Worm (Caenorhabditis elegans) whole organism, mixed stage, embryonic: ENCODE results near the gene W01G7.4.

Source experiments
- M03D4.4 ChIP-seq: sonication (generic microtip); optimal IDR thresholded peaks from 2 replicates; lab custom pipeline; 2017; ENCODE audit warnings: mild to moderate bottlenecking, missing genetic modification characterization, missing compliant biosample characterization
- bed-3 ChIP-seq: fragments of 200-800 bp; sonication (Bioruptor generic); optimal IDR thresholded peaks from 3 replicates; lab custom pipeline; 2018; ENCODE audit warnings: mild to moderate bottlenecking, missing genetic modification characterization, moderate library complexity, missing compliant biosample characterization
- blmp-1 ChIP-seq: fragments of 150-350 bp; optimal IDR thresholded peaks from 2 replicates; lab custom pipeline; 2014; ENCODE audit warnings: missing biosample characterization, missing genetic modification characterization
- ceh-39 ChIP-seq: fragments of 150-350 bp; optimal IDR thresholded peaks from 2 replicates; lab custom pipeline; 2014; ENCODE audit warnings: missing biosample characterization, missing genetic modification characterization
- ceh-43 ChIP-seq: fragments of 200-800 bp; sonication (Bioruptor generic); optimal IDR thresholded peaks from 2 replicates; lab custom pipeline; 2018; ENCODE audit warnings: mild to moderate bottlenecking, missing genetic modification characterization, moderate library complexity, missing compliant biosample characterization
- ceh-83 ChIP-seq: fragments of 200-800 bp; sonication (Bioruptor generic); optimal IDR thresholded peaks from 2 replicates; lab custom pipeline; 2018; ENCODE audit warnings: mild to moderate bottlenecking, missing genetic modification characterization, missing compliant biosample characterization
- ces-1 ChIP-seq: fragments of 150-350 bp; optimal IDR thresholded peaks from 2 replicates; lab custom pipeline; 2014; ENCODE audit warnings: missing biosample characterization, missing genetic modification reagents, missing genetic modification characterization
- cnd-1 ChIP-seq: fragments of 200-800 bp; sonication (Bioruptor generic); optimal IDR thresholded peaks from 2 replicates; lab custom pipeline; 2018; ENCODE audit warnings: mild to moderate bottlenecking, missing genetic modification characterization, missing compliant biosample characterization
- drap-1 ChIP-seq: fragments of 200-800 bp; sonication (Bioruptor generic); optimal IDR thresholded peaks from 3 replicates; lab custom pipeline; 2018; ENCODE audit warnings: mild to moderate bottlenecking, missing genetic modification characterization, missing compliant biosample characterization
- elt-1 ChIP-seq: sonication (generic microtip); optimal IDR thresholded peaks from 2 replicates; lab custom pipeline; 2017; ENCODE audit warnings: missing genetic modification characterization, mild to moderate bottlenecking, missing compliant biosample characterization, antibody characterized with exemption, moderate library complexity, borderline replicate concordance; ENCODE audit not compliant: insufficient read depth
- elt-3 ChIP-seq: fragments of 150-350 bp; optimal IDR thresholded peaks from 2 replicates; lab custom pipeline; 2014; ENCODE audit warnings: missing biosample characterization, missing genetic modification characterization
- flh-1 ChIP-seq: fragments of 200-800 bp; sonication (Bioruptor generic); optimal IDR thresholded peaks from 2 replicates; lab custom pipeline; 2018; ENCODE audit warnings: mild to moderate bottlenecking, missing genetic modification characterization, moderate library complexity, missing compliant biosample characterization
- ham-2 ChIP-seq: fragments of 200-800 bp; sonication (Bioruptor generic); optimal IDR thresholded peaks from 2 replicates; lab custom pipeline; 2018; ENCODE audit warnings: mild to moderate bottlenecking, missing genetic modification characterization, missing compliant biosample characterization
- hlh-1 ChIP-seq: fragments of 150-350 bp; optimal IDR thresholded peaks from 2 replicates; lab custom pipeline; 2014; ENCODE audit warnings: missing biosample characterization, missing genetic modification reagents, missing genetic modification characterization
- lin-13 ChIP-seq: fragments of 150-350 bp; optimal IDR thresholded peaks from 2 replicates; lab custom pipeline; 2014; ENCODE audit warnings: missing biosample characterization, missing genetic modification characterization
- lin-32 ChIP-seq: fragments of 200-800 bp; sonication (Bioruptor generic); optimal IDR thresholded peaks from 2 replicates; lab custom pipeline; 2018; ENCODE audit warnings: mild to moderate bottlenecking, missing genetic modification characterization, missing compliant biosample characterization
- lsy-2 ChIP-seq: fragments of 150-350 bp; optimal IDR thresholded peaks from 2 replicates; lab custom pipeline; 2014; ENCODE audit warnings: missing biosample characterization, missing genetic modification characterization
- mab-5 ChIP-seq: fragments of 150-350 bp; optimal IDR thresholded peaks from 2 replicates; lab custom pipeline; 2014; ENCODE audit warnings: missing biosample characterization, missing genetic modification characterization
- mep-1 ChIP-seq: fragments of 150-350 bp; optimal IDR thresholded peaks from 2 replicates; lab custom pipeline; 2017; ENCODE audit warnings: missing biosample characterization, missing genetic modification reagents, missing genetic modification characterization, inconsistent platforms
- mls-2 ChIP-seq: sonication (generic microtip); optimal IDR thresholded peaks from 2 replicates; lab custom pipeline; 2016; ENCODE audit warnings: mild to moderate bottlenecking, missing genetic modification characterization, moderate library complexity, missing compliant biosample characterization
- nhr-12 ChIP-seq: fragments of 150-350 bp; optimal IDR thresholded peaks from 2 replicates; lab custom pipeline; 2014; ENCODE audit warnings: missing biosample characterization, missing genetic modification characterization
- nhr-2 ChIP-seq: fragments of 150-350 bp; optimal IDR thresholded peaks from 2 replicates; lab custom pipeline; 2014; ENCODE audit warnings: missing biosample characterization, missing genetic modification characterization
- nhr-237 ChIP-seq: fragments of 150-350 bp; optimal IDR thresholded peaks from 2 replicates; lab custom pipeline; 2014; ENCODE audit warnings: missing biosample characterization, missing genetic modification characterization
- nhr-28 ChIP-seq: fragments of 150-350 bp; optimal IDR thresholded peaks from 2 replicates; lab custom pipeline; 2014; ENCODE audit warnings: missing biosample characterization, missing genetic modification characterization
- nhr-76 ChIP-seq: sonication (generic microtip); optimal IDR thresholded peaks from 2 replicates; lab custom pipeline; 2017; ENCODE audit warnings: missing biosample characterization, missing genetic modification characterization
- pha-4 ChIP-seq: fragments of 150-350 bp; optimal IDR thresholded peaks from 2 replicates; lab custom pipeline; 2018; ENCODE audit warnings: missing biosample characterization, missing genetic modification reagents, missing genetic modification characterization
- sem-2 ChIP-seq: fragments of 200-800 bp; sonication (Bioruptor generic); optimal IDR thresholded peaks from 2 replicates; lab custom pipeline; 2018; ENCODE audit warnings: mild to moderate bottlenecking, missing genetic modification characterization, missing compliant biosample characterization
- snpc-4 ChIP-seq: fragments of 150-350 bp; optimal IDR thresholded peaks from 2 replicates; lab custom pipeline; 2014; ENCODE audit warnings: missing biosample characterization, missing genetic modification characterization
- sptf-1 ChIP-seq: sonication (generic microtip); optimal IDR thresholded peaks from 2 replicates; lab custom pipeline; 2017; ENCODE audit warnings: mild to moderate bottlenecking, missing genetic modification characterization, moderate library complexity, missing compliant biosample characterization
- tbx-8 ChIP-seq: fragments of 200-800 bp; sonication (Bioruptor generic); optimal IDR thresholded peaks from 2 replicates; lab custom pipeline; 2018; ENCODE audit warnings: mild to moderate bottlenecking, missing genetic modification characterization, moderate library complexity, missing compliant biosample characterization
- unc-120 ChIP-seq: sonication (generic microtip); optimal IDR thresholded peaks from 2 replicates; lab custom pipeline; 2017; ENCODE audit warnings: missing genetic modification characterization, missing compliant biosample characterization; ENCODE audit not compliant: poor library complexity, severe bottlenecking
- unc-39 ChIP-seq: fragments of 150-350 bp; optimal IDR thresholded peaks from 2 replicates; lab custom pipeline; 2014; ENCODE audit warnings: missing biosample characterization, missing genetic modification characterization
- unc-62 ChIP-seq: fragments of 150-350 bp; optimal IDR thresholded peaks from 2 replicates; lab custom pipeline; 2014; ENCODE audit warnings: missing biosample characterization, missing genetic modification reagents, missing genetic modification characterization
- zip-8 ChIP-seq: fragments of 150-350 bp; optimal IDR thresholded peaks from 2 replicates; lab custom pipeline; 2014; ENCODE audit warnings: missing biosample characterization, missing genetic modification characterization
- ztf-11 ChIP-seq: fragments of 150-350 bp; optimal IDR thresholded peaks from 2 replicates; lab custom pipeline; 2014; ENCODE audit warnings: missing biosample characterization, missing genetic modification characterization

W01G7.4 gene

DNA sequence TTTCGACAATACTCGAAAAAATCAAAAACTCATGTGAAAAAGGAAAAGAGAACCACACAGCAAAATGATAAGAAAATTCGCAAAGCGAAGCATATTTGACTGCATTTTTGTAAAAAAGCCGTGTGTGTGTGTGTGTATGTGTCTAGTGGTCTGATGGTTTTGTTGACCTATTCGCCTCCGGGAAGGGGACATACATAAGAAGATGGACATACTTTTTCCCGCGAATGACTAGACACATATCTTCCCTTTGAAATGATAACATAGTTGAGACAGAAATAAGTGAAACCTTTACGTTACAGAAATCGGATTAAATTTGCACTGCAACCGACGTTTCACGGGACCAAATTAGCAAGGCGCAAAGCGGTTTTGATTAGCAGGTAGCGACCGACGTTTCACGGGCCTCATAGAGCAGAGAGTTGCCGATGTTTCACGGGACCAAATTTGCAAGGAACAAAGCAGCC, 9.0 kb upstream of the W01G7.4 start:
- no peak for TF ChIP-seq ces-1 (GFP tag; lab: Kevin White, UChicago)
- TF ChIP-seq nhr-76 (tag; lab: Kevin White, UChicago), result no peak
- TF ChIP-seq mep-1, result no peak
- no peak for TF ChIP-seq lsy-2 (tag; lab: Kevin White, UChicago)
- no peak for TF ChIP-seq hlh-1
- TF ChIP-seq pha-4, result no peak
- no peak for TF ChIP-seq zip-8 (tag; lab: Kevin White, UChicago)
- no peak for TF ChIP-seq bed-3 (GFP tag; lab: Kevin White, UChicago)
- no peak for TF ChIP-seq flh-1
- TF ChIP-seq blmp-1, result no peak
- TF ChIP-seq unc-39 (tag; lab: Kevin White, UChicago), result no peak

DNA sequence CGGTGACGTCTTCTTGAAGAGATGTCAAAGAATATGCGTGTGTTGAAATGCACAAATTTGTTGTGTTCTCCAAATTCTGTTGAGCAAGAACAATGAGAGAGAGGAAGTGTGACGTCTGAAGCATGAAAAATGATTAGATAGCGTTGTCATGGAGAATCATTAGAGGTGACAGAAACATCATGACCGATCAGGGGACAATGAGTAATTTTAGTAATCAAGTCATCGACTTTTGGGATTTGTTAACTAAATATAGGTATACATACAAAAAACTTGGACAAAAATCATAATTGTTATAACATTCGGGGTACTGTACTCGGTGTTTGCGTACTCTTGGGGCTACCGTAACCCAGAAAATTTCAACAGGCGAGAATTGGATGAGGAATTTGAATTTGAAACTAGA, 8.3 kb upstream of the W01G7.4 start, which contains the start of gene daf-5:
Gene daf-5 (minus strand): TSS at position 101 of the 400 bp plus-strand sequence.
- TF ChIP-seq elt-1 (tag; lab: Kevin White, UChicago), result no peak
- no peak for TF ChIP-seq pha-4
- TF ChIP-seq drap-1 (GFP tag; lab: Kevin White, UChicago), result no peak
- no peak for TF ChIP-seq mab-5 (tag; lab: Kevin White, UChicago)
- TF ChIP-seq lsy-2 (tag; lab: Kevin White, UChicago), result no peak
- no peak for TF ChIP-seq unc-120 (tag; lab: Kevin White, UChicago)
- TF ChIP-seq bed-3 (GFP tag; lab: Kevin White, UChicago), result no peak
- no peak for TF ChIP-seq unc-39 (tag; lab: Kevin White, UChicago)
- no peak for TF ChIP-seq cnd-1
- TF ChIP-seq zip-8 (tag; lab: Kevin White, UChicago), result no peak
- no peak for TF ChIP-seq ceh-43 (GFP tag; lab: Kevin White, UChicago)
- no peak for TF ChIP-seq ces-1 (GFP tag; lab: Kevin White, UChicago)
- TF ChIP-seq lin-13, result no peak
- TF ChIP-seq lin-32 (GFP tag; lab: Kevin White, UChicago), result no peak
- no peak for TF ChIP-seq ceh-83
- TF ChIP-seq ceh-39 (tag; lab: Kevin White, UChicago), result no peak
- no peak for TF ChIP-seq ztf-11
- no peak for TF ChIP-seq nhr-28 (tag; lab: Kevin White, UChicago)

DNA sequence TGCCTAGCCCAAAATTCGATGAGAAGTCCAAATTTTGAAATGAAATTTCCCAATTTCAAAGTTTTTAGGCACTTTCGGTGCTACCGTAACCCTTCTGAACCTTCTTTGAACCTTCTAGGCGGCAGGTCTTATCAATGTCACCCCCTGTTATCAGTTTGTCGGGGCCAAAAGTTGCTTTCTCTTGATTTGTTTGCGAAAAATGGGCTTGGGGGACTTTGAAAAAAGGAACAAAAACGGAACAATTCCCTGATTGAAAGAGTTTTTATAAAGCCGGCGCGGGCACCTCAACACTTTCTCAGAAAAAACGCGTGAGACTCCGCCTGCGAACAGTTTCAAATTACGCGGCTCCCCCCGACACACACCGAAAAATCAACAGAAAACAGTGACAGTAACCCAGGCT, 7.4 kb upstream of the W01G7.4 start:
- TF ChIP-seq mab-5 (tag; lab: Kevin White, UChicago), result no peak
- no peak for TF ChIP-seq sptf-1
- TF ChIP-seq lsy-2 (tag; lab: Kevin White, UChicago), result no peak
- no peak for TF ChIP-seq drap-1 (GFP tag; lab: Kevin White, UChicago)
- no peak for TF ChIP-seq sem-2 (GFP tag; lab: Kevin White, UChicago)
- no peak for TF ChIP-seq tbx-8
- TF ChIP-seq ceh-43 (GFP tag; lab: Kevin White, UChicago), result no peak

DNA sequence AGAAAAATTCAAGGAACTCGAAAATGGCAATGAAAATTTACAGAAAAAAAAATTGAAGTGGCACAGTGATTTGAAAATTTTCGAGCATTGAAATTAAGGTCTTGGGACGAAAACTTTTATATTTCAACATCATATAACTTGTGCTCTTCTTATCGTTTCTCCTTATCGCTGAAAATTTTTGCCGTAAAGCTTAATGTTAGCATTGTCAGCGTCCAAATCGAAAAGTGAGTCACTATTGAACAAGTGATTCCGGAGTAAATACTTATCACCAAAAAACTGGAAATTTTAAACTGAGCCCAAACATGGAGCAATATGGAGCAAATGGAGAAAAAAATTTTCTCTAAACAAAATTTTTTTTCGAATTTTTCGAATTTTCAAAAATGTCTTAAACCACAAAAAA, 4.8 kb upstream of the W01G7.4 start:
- no peak for TF ChIP-seq unc-39 (tag; lab: Kevin White, UChicago)
- no peak for TF ChIP-seq lsy-2 (tag; lab: Kevin White, UChicago)
- no peak for TF ChIP-seq nhr-76 (tag; lab: Kevin White, UChicago)
- TF ChIP-seq flh-1, result no peak
- TF ChIP-seq pha-4, result no peak
- no peak for TF ChIP-seq elt-3
- TF ChIP-seq zip-8 (tag; lab: Kevin White, UChicago), result no peak
- TF ChIP-seq mep-1, result no peak
- TF ChIP-seq nhr-237 (tag; lab: Kevin White, UChicago), result no peak
- TF ChIP-seq ceh-83, result no peak
- TF ChIP-seq sptf-1, result no peak

DNA sequence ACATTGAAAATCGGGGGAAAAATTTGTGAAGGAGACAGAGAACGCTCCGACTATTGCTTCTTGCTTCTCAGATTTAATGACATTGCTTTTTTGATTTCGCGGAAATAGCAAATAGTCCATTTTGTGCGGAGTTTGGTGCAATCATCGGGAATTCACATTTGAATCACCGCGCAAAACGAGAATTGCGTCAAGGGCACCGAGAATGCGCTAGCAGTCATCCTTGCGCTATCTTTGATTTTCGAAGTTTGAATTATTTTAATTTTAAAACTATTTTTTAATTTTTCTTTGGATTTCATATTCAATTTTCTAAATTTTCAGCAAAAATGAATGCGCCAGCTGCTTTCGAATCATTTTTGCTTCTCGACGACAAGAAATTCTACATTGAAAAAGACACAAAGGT, 772 bp upstream of the W01G7.4 start, which contains the start of gene rpb-11:
Gene rpb-11 (plus strand): TSS at position 319 of the 400 bp plus-strand sequence.
- TF ChIP-seq nhr-237 (tag; lab: Kevin White, UChicago), result peak; percentile 81
- TF ChIP-seq elt-3, result no peak
- TF ChIP-seq nhr-28 (tag; lab: Kevin White, UChicago), result no peak
- TF ChIP-seq nhr-76 (tag; lab: Kevin White, UChicago), result no peak
- TF ChIP-seq sem-2 (GFP tag; lab: Kevin White, UChicago), result no peak
- TF ChIP-seq sptf-1, result peak; percentile 80
- TF ChIP-seq ham-2 (GFP tag; lab: Kevin White, UChicago), result no peak
- peak; percentile 66 for TF ChIP-seq ceh-43 (GFP tag; lab: Kevin White, UChicago)
- no peak for TF ChIP-seq flh-1
- TF ChIP-seq pha-4, result peak; percentile 87
- TF ChIP-seq lin-32 (GFP tag; lab: Kevin White, UChicago), result peak; percentile 34
- TF ChIP-seq bed-3 (GFP tag; lab: Kevin White, UChicago), result peak; percentile 37
- no peak for TF ChIP-seq tbx-8
- TF ChIP-seq unc-120 (tag; lab: Kevin White, UChicago), result peak; percentile 45
- peak; percentile 45 for TF ChIP-seq cnd-1
- peak; percentile 97 for TF ChIP-seq lin-13
- TF ChIP-seq elt-1 (tag; lab: Kevin White, UChicago), result peak; percentile 53
- TF ChIP-seq mep-1, result peak; percentile 95
- TF ChIP-seq ces-1 (GFP tag; lab: Kevin White, UChicago), result peak; percentile 59
- peak; percentile 33 for TF ChIP-seq ceh-39 (tag; lab: Kevin White, UChicago)
- no peak for TF ChIP-seq zip-8 (tag; lab: Kevin White, UChicago)
- TF ChIP-seq mab-5 (tag; lab: Kevin White, UChicago), result no peak
- peak; percentile 42 for TF ChIP-seq hlh-1
- no peak for TF ChIP-seq snpc-4 (tag; lab: Kevin White, UChicago)
- peak; percentile 22 for TF ChIP-seq ztf-11
- TF ChIP-seq mls-2 (tag; lab: Kevin White, UChicago), result peak; percentile 78
- TF ChIP-seq blmp-1, result no peak
- peak; percentile 79 for TF ChIP-seq M03D4.4 (tag; lab: Kevin White, UChicago)
- TF ChIP-seq unc-62 (GFP tag; lab: Kevin White, UChicago), result peak; percentile 7
- peak; percentile 19 for TF ChIP-seq nhr-2 (tag; lab: Kevin White, UChicago)
- no peak for TF ChIP-seq ceh-83
- TF ChIP-seq nhr-12 (tag; lab: Kevin White, UChicago), result no peak
- no peak for TF ChIP-seq unc-39 (tag; lab: Kevin White, UChicago)
- TF ChIP-seq drap-1 (GFP tag; lab: Kevin White, UChicago), result peak; percentile 65
- TF ChIP-seq lsy-2 (tag; lab: Kevin White, UChicago), result peak; percentile 83
